Worm (Caenorhabditis elegans) whole organism, L4/young adult: ENCODE results near the gene cest-4.

Experiments
- W03F9.2 ChIP-seq: fragments of 150-350 bp; optimal IDR thresholded peaks from 2 replicates; lab custom pipeline; 2014; ENCODE audit warnings: missing biosample characterization, missing genetic modification characterization
- dao-5 ChIP-seq: sonication (generic microtip); optimal IDR thresholded peaks from 2 replicates; lab custom pipeline; 2016; ENCODE audit warnings: missing genotype, missing genetic modification characterization, moderate library complexity, missing compliant biosample characterization
- him-1 ChIP-seq: sonication (generic microtip); optimal IDR thresholded peaks from 2 replicates; lab custom pipeline; 2016; ENCODE audit warnings: missing genotype, missing genetic modification reagents, missing genetic modification characterization, missing compliant biosample characterization

DNA sequence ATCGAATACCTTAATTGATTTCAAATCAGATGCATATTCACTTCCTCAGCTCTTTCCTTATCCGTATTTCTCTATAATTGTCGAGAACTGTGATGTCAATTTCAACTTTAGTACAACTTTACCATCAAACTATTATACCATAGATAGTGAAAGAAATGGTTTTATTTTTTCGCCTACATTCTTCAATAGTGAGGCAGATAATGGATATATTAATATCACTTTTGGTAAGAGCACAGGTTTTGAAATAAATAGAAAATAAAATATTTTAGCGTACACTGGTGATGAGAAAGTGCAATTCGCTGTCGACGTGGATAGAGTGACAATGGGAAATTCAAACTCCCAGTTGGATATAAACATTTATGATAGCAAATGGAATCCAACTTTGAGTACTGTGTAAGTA is 30.1 kb upstream of the cest-4 start:
- no peak for TF ChIP-seq him-1 (tag; lab: Kevin White, UChicago)
- no peak for TF ChIP-seq W03F9.2 (tag; lab: Kevin White, UChicago)
- TF ChIP-seq dao-5 (tag; lab: Kevin White, UChicago) = no peak
